Worm (Caenorhabditis elegans) whole organism, young adult: ENCODE results near the gene F41C3.1.
A peak's percentile ranks its signal among the peaks of the same experiment; 100 is the strongest.

Source experiments
- B0261.1 ChIP-seq: sonication (generic microtip); optimal IDR thresholded peaks from 2 replicates; lab custom pipeline; 2016; ENCODE audit warnings: mild to moderate bottlenecking, missing genetic modification characterization, moderate library complexity, missing compliant biosample characterization
- F39B2.1 ChIP-seq: fragments of 200-800 bp; sonication (Bioruptor generic); IDR thresholded peaks from 2 replicates; pipeline ENCODE4 v1.3.6; 2022; ENCODE audit warnings: missing genetic modification reagents, missing genetic modification characterization, missing compliant biosample characterization
- K12H6.12 ChIP-seq: fragments of 200-800 bp; sonication (Bioruptor generic); optimal IDR thresholded peaks from 2 replicates; lab custom pipeline; 2018; ENCODE audit warnings: mild to moderate bottlenecking, missing genetic modification characterization, missing compliant biosample characterization
- T26A5.8 ChIP-seq: sonication (generic microtip); optimal IDR thresholded peaks from 2 replicates; lab custom pipeline; 2016; ENCODE audit warnings: missing genetic modification characterization, missing compliant biosample characterization
- Y56A3A.18 ChIP-seq: fragments of 200-800 bp; sonication (Bioruptor generic); IDR thresholded peaks from 2 replicates; pipeline ENCODE4 v1.3.6; 2022; ENCODE audit warnings: missing genetic modification reagents, missing genetic modification characterization, missing compliant biosample characterization
- akir-1 ChIP-seq: fragments of 200-800 bp; sonication (Bioruptor generic); optimal IDR thresholded peaks from 2 replicates; lab custom pipeline; 2018; ENCODE audit warnings: mild to moderate bottlenecking, missing genetic modification characterization, moderate library complexity, missing compliant biosample characterization
- aptf-2 ChIP-seq: fragments of 200-800 bp; sonication (Bioruptor generic); conservative IDR thresholded peaks from 2 replicates; pipeline ENCODE4 v1.3.6; 2022; ENCODE audit warnings: missing genetic modification reagents, missing genetic modification characterization, missing compliant biosample characterization
- athp-1 ChIP-seq: sonication (generic microtip); optimal IDR thresholded peaks from 2 replicates; lab custom pipeline; 2017; ENCODE audit warnings: mild to moderate bottlenecking, missing genetic modification characterization, missing compliant biosample characterization
- bed-1 ChIP-seq: fragments of 200-800 bp; sonication (Bioruptor generic); IDR thresholded peaks from 2 replicates; pipeline ENCODE4 v1.3.6; 2022; ENCODE audit warnings: missing genetic modification reagents, missing genetic modification characterization, missing compliant biosample characterization
- bed-2 ChIP-seq: fragments of 200-800 bp; sonication (Bioruptor generic); IDR thresholded peaks from 2 replicates; pipeline ENCODE4 v1.3.6; 2022; ENCODE audit warnings: missing genetic modification reagents, missing genetic modification characterization, missing compliant biosample characterization
- ceh-58 ChIP-seq: fragments of 200-800 bp; sonication (Bioruptor generic); IDR thresholded peaks from 2 replicates; pipeline ENCODE4 v1.3.6; 2022; ENCODE audit warnings: missing genetic modification characterization, missing compliant biosample characterization
- ceh-79 ChIP-seq: sonication (generic microtip); optimal IDR thresholded peaks from 2 replicates; lab custom pipeline; 2017; ENCODE audit warnings: mild to moderate bottlenecking, missing genetic modification characterization, missing compliant biosample characterization
- hlh-26 ChIP-seq: fragments of 200-800 bp; sonication (Bioruptor generic); conservative IDR thresholded peaks from 2 replicates; pipeline ENCODE4 v1.3.6; 2022; ENCODE audit warnings: missing genetic modification reagents, missing genetic modification characterization, missing compliant biosample characterization
- let-526 ChIP-seq: fragments of 200-800 bp; sonication (Bioruptor generic); IDR thresholded peaks from 2 replicates; pipeline ENCODE4 v1.3.6; 2022; ENCODE audit warnings: missing genetic modification reagents, missing genetic modification characterization, missing compliant biosample characterization
- lin-26 ChIP-seq: fragments of 200-800 bp; sonication (Bioruptor generic); IDR thresholded peaks from 2 replicates; pipeline ENCODE4 v1.3.6; 2022; ENCODE audit warnings: missing genetic modification reagents, missing genetic modification characterization, missing compliant biosample characterization
- lin-54 ChIP-seq: fragments of 200-800 bp; sonication (Bioruptor generic); optimal IDR thresholded peaks from 2 replicates; lab custom pipeline; 2018; ENCODE audit warnings: mild to moderate bottlenecking, missing genetic modification characterization, missing compliant biosample characterization
- lsl-1 ChIP-seq: fragments of 200-800 bp; sonication (Bioruptor generic); optimal IDR thresholded peaks from 2 replicates; lab custom pipeline; 2018; ENCODE audit warnings: mild to moderate bottlenecking, missing genetic modification characterization, moderate library complexity, missing compliant biosample characterization
- madf-10 ChIP-seq: sonication (generic microtip); optimal IDR thresholded peaks from 2 replicates; lab custom pipeline; 2016; ENCODE audit warnings: mild to moderate bottlenecking, missing genetic modification characterization, missing compliant biosample characterization
- madf-6 ChIP-seq: fragments of 200-800 bp; sonication (Bioruptor generic); IDR thresholded peaks from 2 replicates; pipeline ENCODE4 v1.3.6; 2022; ENCODE audit warnings: missing genetic modification reagents, missing genetic modification characterization, missing compliant biosample characterization
- mes-4 ChIP-seq: sonication (generic microtip); optimal IDR thresholded peaks from 2 replicates; lab custom pipeline; 2016; ENCODE audit warnings: missing genotype, missing genetic modification characterization, missing compliant biosample characterization
- nfya-1 ChIP-seq: sonication (generic microtip); optimal IDR thresholded peaks from 2 replicates; lab custom pipeline; 2017; ENCODE audit warnings: antibody characterized with exemption, missing compliant biosample characterization, missing genetic modification characterization, borderline replicate concordance; ENCODE audit not compliant: insufficient read depth
- nfya-2 ChIP-seq: fragments of 200-800 bp; sonication (Bioruptor generic); IDR thresholded peaks from 2 replicates; pipeline ENCODE4 v1.3.6; 2022; ENCODE audit warnings: missing genetic modification reagents, missing genetic modification characterization, missing compliant biosample characterization
- nhr-179 ChIP-seq: sonication (generic microtip); optimal IDR thresholded peaks from 2 replicates; lab custom pipeline; 2016; ENCODE audit warnings: mild to moderate bottlenecking, missing genetic modification characterization, missing compliant biosample characterization
- nhr-27 ChIP-seq: fragments of 200-800 bp; sonication (Bioruptor generic); optimal IDR thresholded peaks from 2 replicates; lab custom pipeline; 2018; ENCODE audit warnings: mild to moderate bottlenecking, missing genetic modification characterization, moderate library complexity, missing compliant biosample characterization
- nhr-80 ChIP-seq: sonication (generic microtip); optimal IDR thresholded peaks from 2 replicates; lab custom pipeline; 2016; ENCODE audit warnings: missing genetic modification characterization, missing compliant biosample characterization
- nhr-90 ChIP-seq: sonication (generic microtip); optimal IDR thresholded peaks from 2 replicates; lab custom pipeline; 2016; ENCODE audit warnings: missing genotype, mild to moderate bottlenecking, missing genetic modification characterization, missing compliant biosample characterization
- rpc-1 ChIP-seq, 2 experiments: fragments of 150-350 bp in 1 of 2; sonication (generic microtip) in 1 of 2; optimal IDR thresholded peaks; 2 replicates each; lab custom pipeline; 2014 to 2018; ENCODE audit warnings: missing biosample characterization in 1 of 2, missing genetic modification characterization in 1 of 2, missing genetic modification reagents in 1 of 2, missing genotype in 1 of 2
- sdz-38 ChIP-seq: sonication (generic microtip); optimal IDR thresholded peaks from 2 replicates; lab custom pipeline; 2016; ENCODE audit warnings: missing genotype, missing genetic modification characterization, missing compliant biosample characterization
- snpc-1.3 ChIP-seq: sonication (generic microtip); optimal IDR thresholded peaks from 2 replicates; lab custom pipeline; 2017; ENCODE audit warnings: missing genetic modification characterization, mild to moderate bottlenecking, missing compliant biosample characterization, antibody characterized with exemption, moderate library complexity, missing genotype, missing genetic modification reagents; ENCODE audit not compliant: insufficient read depth
- snpc-4 ChIP-seq, 5 experiments: fragments of 150-350 bp in 1 of 5; sonication (generic microtip) in 4 of 5; optimal IDR thresholded peaks; 2 replicates each; lab custom pipeline; 2014 to 2018; ENCODE audit warnings: missing genetic modification characterization in 5 of 5, missing biosample characterization in 3 of 5, antibody characterized with exemption in 2 of 5, mild to moderate bottlenecking in 2 of 5, missing compliant biosample characterization in 2 of 5, missing genotype in 2 of 5, moderate library complexity in 2 of 5, missing genetic modification reagents in 1 of 5
- tbp1 ChIP-seq: fragments of 200-800 bp; sonication (Bioruptor generic); optimal IDR thresholded peaks from 2 replicates; lab custom pipeline; 2018; ENCODE audit warnings: mild to moderate bottlenecking, missing genetic modification characterization, missing compliant biosample characterization
- tbx-9 ChIP-seq: sonication (generic microtip); optimal IDR thresholded peaks from 2 replicates; lab custom pipeline; 2016; ENCODE audit warnings: borderline replicate concordance, missing genetic modification characterization, inconsistent platforms, missing compliant biosample characterization
- tlf-1 ChIP-seq: fragments of 200-800 bp; sonication (Bioruptor generic); optimal IDR thresholded peaks from 2 replicates; lab custom pipeline; 2018; ENCODE audit warnings: mild to moderate bottlenecking, missing genetic modification characterization, missing compliant biosample characterization
- zim-3 ChIP-seq: sonication (generic microtip); optimal IDR thresholded peaks from 2 replicates; lab custom pipeline; 2017; ENCODE audit warnings: mild to moderate bottlenecking, missing genetic modification characterization, moderate library complexity, missing compliant biosample characterization
- ztf-18 ChIP-seq: sonication (generic microtip); optimal IDR thresholded peaks from 2 replicates; lab custom pipeline; 2016; ENCODE audit warnings: missing genotype, mild to moderate bottlenecking, missing genetic modification characterization, missing compliant biosample characterization
- ztf-22 ChIP-seq: fragments of 200-800 bp; sonication (Bioruptor generic); optimal IDR thresholded peaks from 2 replicates; lab custom pipeline; 2018; ENCODE audit warnings: mild to moderate bottlenecking, missing genetic modification characterization, moderate library complexity, missing compliant biosample characterization

Gene F41C3.1

DNA sequence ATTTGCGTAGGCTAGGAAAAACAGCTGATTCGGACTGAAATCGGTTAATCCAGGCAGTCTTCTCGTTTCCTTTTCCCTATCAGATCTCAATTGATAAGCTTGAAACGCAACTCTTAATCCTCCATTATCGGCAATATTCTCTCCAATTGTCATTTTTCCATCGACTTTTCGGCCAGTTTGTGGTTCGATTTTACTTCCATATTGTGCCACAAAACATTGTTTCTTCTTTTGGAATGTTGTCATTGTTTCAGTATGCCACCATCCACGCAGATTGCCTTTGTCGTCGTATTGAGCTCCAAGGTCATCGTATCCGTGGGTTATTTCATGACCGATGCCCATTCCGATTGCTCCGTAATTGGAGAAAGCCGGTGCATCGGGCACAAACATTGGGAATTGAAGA is 23.7 kb downstream of the F41C3.1 start:
- no peak for TF ChIP-seq bed-1 (GFP tag; lab: Robert Waterston, UW)
- no peak for TF ChIP-seq lsl-1 (GFP tag; lab: Kevin White, UChicago)
- no peak for TF ChIP-seq akir-1
- no peak for TF ChIP-seq ceh-79 (tag; lab: Kevin White, UChicago)
- no peak for TF ChIP-seq tbx-9 (tag; lab: Kevin White, UChicago)
- TF ChIP-seq T26A5.8 (tag; lab: Kevin White, UChicago): no peak
- TF ChIP-seq let-526 (GFP tag; lab: Robert Waterston, UW): no peak
- TF ChIP-seq mes-4 (tag; lab: Kevin White, UChicago): no peak
- TF ChIP-seq snpc-1.3 (tag; lab: Kevin White, UChicago): no peak
- TF ChIP-seq Y56A3A.18: no peak
- TF ChIP-seq bed-2 (GFP tag; lab: Robert Waterston, UW): no peak
- TF ChIP-seq athp-1 (tag; lab: Kevin White, UChicago): no peak

ce11 chrII:4776933-4777332 is 24.8 kb downstream of the F41C3.1 start, which contains the start of gene F26G1.11:
F26G1.11 (plus strand) TSS chrII:4777137.
- peak; percentile 38 for TF ChIP-seq nhr-80 (tag; lab: Kevin White, UChicago)
- no peak for TF ChIP-seq let-526 (GFP tag; lab: Robert Waterston, UW)
- TF ChIP-seq, all 124 proteins: peak for 1

- TF ChIP-seq ztf-22: no peak
- TF ChIP-seq ceh-58 (GFP tag; lab: Robert Waterston, UW): no peak
- no peak for TF ChIP-seq lsl-1 (GFP tag; lab: Kevin White, UChicago)
- TF ChIP-seq madf-6 (GFP tag; lab: Robert Waterston, UW): no peak
- no peak for TF ChIP-seq athp-1 (tag; lab: Kevin White, UChicago)
- TF ChIP-seq ztf-18 (tag; lab: Kevin White, UChicago): no peak
- no peak for TF ChIP-seq sdz-38 (tag; lab: Kevin White, UChicago)
- no peak for TF ChIP-seq lin-26 (GFP tag; lab: Robert Waterston, UW)
- no peak for TF ChIP-seq nhr-179
- TF ChIP-seq nhr-27 (tag; lab: Kevin White, UChicago): no peak
These were observed 27.6 kb downstream of the F41C3.1 start for ce11 chrII:4779753-4780152.

- TF ChIP-seq akir-1 (no peak), rpc-1 (optimal IDR thresholded peaks at IDR 0.05; lab: Kevin White, UChicago) (no peak), rpc-1 (tag; optimal IDR thresholded peaks at IDR 0.05; lab: Kevin White, UChicago) (no peak), tlf-1 (GFP tag; lab: Kevin White, UChicago) (no peak), B0261.1 (tag; lab: Kevin White, UChicago) (no peak), nfya-2 (GFP tag; lab: Robert Waterston, UW) (no peak), lin-54 (GFP tag; lab: Kevin White, UChicago) (no peak), K12H6.12 (tag; lab: Kevin White, UChicago) (no peak)
These were observed 32.3 kb downstream of the F41C3.1 start, which contains the start of gene nep-12 for ce11 chrII:4784436-4784835. nep-12 (minus strand) TSS chrII:4784536.

ce11 chrII:4786181-4786580 is 34.1 kb downstream of the F41C3.1 start, which contains the start of gene msp-3:
msp-3 (minus strand) TSS chrII:4786281.
- no peak for TF ChIP-seq bed-2 (GFP tag; lab: Robert Waterston, UW)
- no peak for TF ChIP-seq snpc-1.3 (tag; lab: Kevin White, UChicago)
- TF ChIP-seq aptf-2 (GFP tag; lab: Robert Waterston, UW): no peak
- TF ChIP-seq nfya-1 (tag; lab: Kevin White, UChicago): no peak
- no peak for TF ChIP-seq madf-10 (tag; lab: Kevin White, UChicago)
- no peak for TF ChIP-seq tbp1 (GFP tag; lab: Kevin White, UChicago)
- no peak for TF ChIP-seq snpc-4 (GFP tag; optimal IDR thresholded peaks at IDR 0.05; lab: Kevin White, UChicago)
- no peak for TF ChIP-seq snpc-4 (tag; optimal IDR thresholded peaks at IDR 0.05; lab: Kevin White, UChicago)
- TF ChIP-seq zim-3 (tag; lab: Kevin White, UChicago): no peak
- TF ChIP-seq hlh-26 (GFP tag; lab: Robert Waterston, UW): no peak
- no peak for TF ChIP-seq nhr-90 (tag; lab: Kevin White, UChicago)
- TF ChIP-seq F39B2.1 (GFP tag; lab: Robert Waterston, UW): no peak
- no peak for TF ChIP-seq tlf-1 (GFP tag; lab: Kevin White, UChicago)
